Worm (Caenorhabditis elegans): Measurements from ENCODE around the gene ttc-39B.

- TF ChIP-seq unc-55 (GFP tag; optimal IDR thresholded peaks at IDR 0.05) (no peak), nfya-1 (tag; optimal IDR thresholded peaks at IDR 0.05) (peak; percentile 49), rnt-1 (tag; optimal IDR thresholded peaks at IDR 0.05) (no peak), pag-3 (tag; optimal IDR thresholded peaks at IDR 0.05; ENCODE audit: borderline replicate concordance) (no peak), tbx-2 (tag; optimal IDR thresholded peaks at IDR 0.05) (peak; percentile 49), Y22D7AL.16 (tag; optimal IDR thresholded peaks at IDR 0.05) (no peak), ceh-34 (tag; optimal IDR thresholded peaks at IDR 0.05) (no peak), pqm-1 (tag; optimal IDR thresholded peaks at IDR 0.05) (no peak), sox-4 (tag; optimal IDR thresholded peaks at IDR 0.05) (no peak), hlh-15 (tag; optimal IDR thresholded peaks at IDR 0.05) (no peak)
Measured at ce11 chrII:6360822-6361221, 27.0 kb upstream of the ttc-39B start, which contains the start of gene K10B2.4.
